Worm (Caenorhabditis elegans): ENCODE data around the gene clec-198.

clec-198 gene

DNA sequence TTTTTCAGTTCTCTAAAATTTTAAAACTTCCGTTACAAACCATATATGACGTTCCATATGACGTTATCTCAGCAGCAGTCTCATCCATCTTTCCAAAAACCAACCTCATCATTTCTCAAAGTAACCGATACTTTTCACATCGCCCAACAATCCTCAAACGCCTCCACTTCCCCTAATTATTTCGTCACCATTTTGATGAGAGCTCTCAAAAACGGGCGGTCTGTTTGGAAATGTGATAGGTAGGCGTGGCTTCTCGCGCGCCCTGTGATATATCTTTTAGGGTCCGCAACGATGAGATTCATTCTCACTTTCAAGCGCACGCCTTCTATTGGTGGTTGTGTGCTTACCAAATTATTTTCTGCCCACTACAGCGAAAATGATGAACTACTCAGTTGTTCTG, 21.3 kb downstream of the clec-198 start, which contains the start of gene trh-1:
trh-1 (plus strand) TSS at position 301 of the 400 bp plus-strand sequence.
- no peak for TF ChIP-seq pha-4 (GFP tag; IDR thresholded peaks at IDR 0.05)
- no peak for TF ChIP-seq pha-4 (tag; optimal IDR thresholded peaks at IDR 0.05)
- no peak for TF ChIP-seq snpc-1.2 (GFP tag; IDR thresholded peaks at IDR 0.05)
- no peak for TF ChIP-seq zag-1 (tag; optimal IDR thresholded peaks at IDR 0.05)
- TF ChIP-seq nhr-77 (tag; optimal IDR thresholded peaks at IDR 0.05), result no peak
- TF ChIP-seq lin-1 (GFP tag; IDR thresholded peaks at IDR 0.05), result no peak
- no peak for TF ChIP-seq snpc-4 (tag; optimal IDR thresholded peaks at IDR 0.05)
- no peak for TF ChIP-seq dpl-1 (GFP tag; optimal IDR thresholded peaks at IDR 0.05)
- no peak for TF ChIP-seq ceh-28 (tag; optimal IDR thresholded peaks at IDR 0.05)
- no peak for TF ChIP-seq sdz-12 (GFP tag; optimal IDR thresholded peaks at IDR 0.05)
- no peak for TF ChIP-seq nhr-28 (tag; optimal IDR thresholded peaks at IDR 0.05)
- TF ChIP-seq nhr-48 (tag; optimal IDR thresholded peaks at IDR 0.05), result no peak
- TF ChIP-seq F10B5.3 (tag; optimal IDR thresholded peaks at IDR 0.05), result no peak
- TF ChIP-seq ama-1 (optimal IDR thresholded peaks at IDR 0.05), result no peak
- TF ChIP-seq nhr-42 (GFP tag; IDR thresholded peaks at IDR 0.05), result no peak

ce11 chrIV:17371469-17371868, 24.5 kb downstream of the clec-198 start, which contains the start of gene C30H6.5:
Gene C30H6.5, plus strand, starts transcription at chrIV:17371769.
- TF ChIP-seq aly-2 (tag; optimal IDR thresholded peaks at IDR 0.05) (no peak), ctbp-1 (GFP tag; IDR thresholded peaks at IDR 0.05) (no peak)

ce11 chrIV:17376127-17376526, 29.2 kb downstream of the clec-198 start, which contains the start of gene haf-1:
Gene haf-1, plus strand, starts transcription at chrIV:17376427.
- TF ChIP-seq ces-1 (GFP tag; optimal IDR thresholded peaks at IDR 0.05) (no peak), mdt-29 (GFP tag; IDR thresholded peaks at IDR 0.05) (no peak), daf-16 (GFP tag; optimal IDR thresholded peaks at IDR 0.05) (no peak), daf-16 (tag; optimal IDR thresholded peaks at IDR 0.05) (peak; percentile 59)

DNA sequence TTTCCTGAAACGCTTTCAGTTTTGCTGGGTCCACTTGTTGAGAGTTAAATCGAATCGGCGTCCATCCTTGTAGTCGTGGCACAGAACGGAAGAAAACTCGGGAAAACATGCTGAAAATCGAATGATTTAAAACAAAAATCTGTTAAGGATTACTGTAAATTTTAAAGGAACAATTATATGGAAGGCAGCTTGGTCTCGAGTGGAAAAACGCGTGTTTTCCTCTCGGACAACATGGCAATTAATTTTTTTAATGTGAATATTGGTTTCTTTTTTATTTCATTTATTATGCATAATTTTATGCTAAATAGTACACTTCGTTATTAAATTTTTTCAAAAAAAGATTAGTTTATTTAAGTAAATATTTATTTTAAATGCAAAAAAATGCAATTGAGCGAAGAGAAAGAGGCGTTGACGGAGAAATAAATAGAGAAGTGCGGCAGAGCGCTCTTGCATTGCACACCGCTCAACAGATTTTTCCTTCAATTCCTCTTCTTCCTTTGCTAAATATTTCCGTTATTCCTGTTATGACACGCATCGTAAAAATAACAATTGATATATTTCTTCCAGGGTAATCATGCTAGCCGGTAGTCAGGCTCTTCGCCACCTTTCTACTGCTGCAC, 33.2 kb downstream of the clec-198 start, which contains the start of the genes C30H6.9 and dlat-2:
C30H6.9 (minus strand) TSS at position 110 of the 620 bp plus-strand sequence.
dlat-2 (plus strand) TSS at position 566 of the 620 bp plus-strand sequence.
- TF ChIP-seq lsy-2 (tag; optimal IDR thresholded peaks at IDR 0.05) (peak in 1 of 2 experiments; percentile 43), ces-1 (GFP tag; optimal IDR thresholded peaks at IDR 0.05) (no peak), lin-29 (GFP tag; IDR thresholded peaks at IDR 0.05) (no peak), mes-2 (tag; optimal IDR thresholded peaks at IDR 0.05; ENCODE audit: poor library complexity, severe bottlenecking) (peak; percentile 24), lin-38 (GFP tag; IDR thresholded peaks at IDR 0.05) (peak; percentile 85), pha-4 (GFP tag; IDR thresholded peaks at IDR 0.05) (no peak), pha-4 (tag; optimal IDR thresholded peaks at IDR 0.05) (peak; percentile 40), mep-1 (tag; optimal IDR thresholded peaks at IDR 0.05) (no peak), ZK337.2 (GFP tag; IDR thresholded peaks at IDR 0.05) (no peak), snpc-1.2 (GFP tag; IDR thresholded peaks at IDR 0.05) (peak; percentile 71), dve-1 (tag; optimal IDR thresholded peaks at IDR 0.05; ENCODE audit: insufficient read depth) (peak; percentile 17), dpl-1 (GFP tag; optimal IDR thresholded peaks at IDR 0.05) (peak; percentile 50), daf-16 (GFP tag; optimal IDR thresholded peaks at IDR 0.05) (no peak), daf-16 (tag; optimal IDR thresholded peaks at IDR 0.05) (peak; percentile 48), nhr-28 (tag; optimal IDR thresholded peaks at IDR 0.05) (peak; percentile 28)

DNA sequence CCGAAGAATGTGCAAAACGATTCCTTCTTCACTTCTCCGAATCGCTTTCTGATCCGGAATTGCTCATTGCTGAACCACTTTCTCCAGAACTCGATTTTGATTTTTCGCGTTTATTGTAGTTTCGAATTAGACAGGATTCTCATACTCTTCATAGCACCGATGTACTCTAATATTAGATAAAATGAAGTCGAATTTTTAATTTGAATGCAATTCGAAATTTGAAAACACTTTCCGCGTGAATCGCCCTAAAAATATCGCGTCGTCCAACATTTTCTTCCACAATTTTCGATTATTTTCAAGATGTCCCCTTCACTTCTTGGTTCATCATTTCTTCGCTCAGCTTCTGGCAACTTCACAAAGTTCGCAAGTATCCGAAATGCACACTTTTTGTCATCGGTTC, 35.1 kb downstream of the clec-198 start, which contains the start of gene C30H6.8:
C30H6.8 (plus strand) TSS at position 301 of the 400 bp plus-strand sequence.
- TF ChIP-seq unc-62 (GFP tag; optimal IDR thresholded peaks at IDR 0.05 in 1 of 2) (peak in 1 of 2 experiments; percentile 80), unc-62 (tag; optimal IDR thresholded peaks at IDR 0.05) (no peak), nhr-76 (tag; optimal IDR thresholded peaks at IDR 0.05) (no peak), dve-1 (tag; optimal IDR thresholded peaks at IDR 0.05; ENCODE audit: insufficient read depth) (no peak)

Data from whole organism, L4 larva.